Fruit fly (Drosophila melanogaster): ENCODE results near the gene CG4287.
A peak's percentile ranks its signal among the peaks of the same experiment; 100 is the strongest.

The CG4287 gene

dm6 chr3R:15963690-15964281 lies at the start of gene CG4287, which contains the start of gene CG5516 (continued):
- no peak for TF ChIP-seq ham (GFP tag; IDR thresholded peaks at IDR 0.05)
- TF ChIP-seq CG3838 (GFP tag; optimal IDR thresholded peaks at IDR 0.05), result no peak
- TF ChIP-seq Fer3 (tag; optimal IDR thresholded peaks at IDR 0.05), result no peak
- TF ChIP-seq vfl (GFP tag; optimal IDR thresholded peaks at IDR 0.05), result peak; percentile 20
- TF ChIP-seq fu2 (GFP tag; optimal IDR thresholded peaks at IDR 0.05), result peak; percentile 24
- TF ChIP-seq YL-1 (GFP tag; optimal IDR thresholded peaks at IDR 0.05), result peak; percentile 55
- peak; percentile 54; the same call in 1 of the 2 replicates for TF ChIP-seq NFAT (GFP tag; IDR thresholded peaks at IDR 0.05)
- TF ChIP-seq CG15601 (tag; optimal IDR thresholded peaks at IDR 0.05), result no peak
- peak; percentile 73 for TF ChIP-seq bigmax (GFP tag; optimal IDR thresholded peaks at IDR 0.05)
- peak; percentile 63 for TF ChIP-seq Side (GFP tag; optimal IDR thresholded peaks at IDR 0.05)
- TF ChIP-seq cato (GFP tag; optimal IDR thresholded peaks at IDR 0.05; ENCODE audit: borderline replicate concordance), result no peak
- TF ChIP-seq HLH54F (GFP tag; optimal IDR thresholded peaks at IDR 0.05), result peak; percentile 30
- TF ChIP-seq trem (tag; optimal IDR thresholded peaks at IDR 0.05), result peak; percentile 22
- no peak for TF ChIP-seq zfh1 (GFP tag; IDR thresholded peaks at IDR 0.05)
- TF ChIP-seq CG5953 (GFP tag; IDR thresholded peaks at IDR 0.05), result no peak
- no peak for TF ChIP-seq pita (GFP tag; optimal IDR thresholded peaks at IDR 0.05)
- peak; percentile 12 for TF ChIP-seq CG12155 (GFP tag; optimal IDR thresholded peaks at IDR 0.05)
- no peak for TF ChIP-seq Eip74EF (GFP tag; optimal IDR thresholded peaks at IDR 0.05)
- no peak for TF ChIP-seq CG1233 (GFP tag; optimal IDR thresholded peaks at IDR 0.05)
- no peak for TF ChIP-seq dysf (GFP tag; IDR thresholded peaks at IDR 0.05)
- peak; percentile 84; the same call in 1 of the 2 replicates for TF ChIP-seq ranshi (GFP tag; IDR thresholded peaks at IDR 0.05)
- TF ChIP-seq crc (GFP tag; optimal IDR thresholded peaks at IDR 0.05), result peak; percentile 6
- TF ChIP-seq CG6791 (GFP tag; IDR thresholded peaks at IDR 0.05; ENCODE audit: partially characterized antibody), result peak; percentile 48; the same call in 1 of the 3 replicates
- TF ChIP-seq Max (GFP tag; optimal IDR thresholded peaks at IDR 0.05), result no peak
- TF ChIP-seq mam (GFP tag; optimal IDR thresholded peaks at IDR 0.05), result peak; percentile 51
- no peak for TF ChIP-seq ewg (GFP tag; optimal IDR thresholded peaks at IDR 0.05)
- TF ChIP-seq CG16813 (GFP tag; IDR thresholded peaks at IDR 0.05; ENCODE audit: partially characterized antibody), result peak; percentile 37; the same call in 1 of the 3 replicates
- no peak for TF ChIP-seq pb (GFP tag; optimal IDR thresholded peaks at IDR 0.05)
- peak; percentile 7 for TF ChIP-seq CG3995 (GFP tag; optimal IDR thresholded peaks at IDR 0.05)
- peak; percentile 52 for TF ChIP-seq Vsx1 (GFP tag; optimal IDR thresholded peaks at IDR 0.05)
- peak; percentile 39 for TF ChIP-seq kay (GFP tag; optimal IDR thresholded peaks at IDR 0.05)
- TF ChIP-seq CG4617 (GFP tag; optimal IDR thresholded peaks at IDR 0.05; ENCODE audit: borderline replicate concordance), result peak; percentile 74
- no peak for TF ChIP-seq CG10321 (GFP tag; IDR thresholded peaks at IDR 0.05)
- TF ChIP-seq Doc3 (GFP tag; IDR thresholded peaks at IDR 0.05; ENCODE audit: partially characterized antibody), result peak; percentile 57; the same call in 2 of the 3 replicates
- no peak for TF ChIP-seq pum (GFP tag; optimal IDR thresholded peaks at IDR 0.05)
- no peak for TF ChIP-seq Ada2b (GFP tag; IDR thresholded peaks at IDR 0.05)
- no peak for TF ChIP-seq shn (GFP tag; optimal IDR thresholded peaks at IDR 0.05)
- no peak for TF ChIP-seq CG9797 (GFP tag; optimal IDR thresholded peaks at IDR 0.05)
- no peak for TF ChIP-seq Dip3 (GFP tag; optimal IDR thresholded peaks at IDR 0.05)
- no peak for TF ChIP-seq Trl (optimal IDR thresholded peaks at IDR 0.05)
- no peak for TF ChIP-seq Trl (GFP tag; optimal IDR thresholded peaks at IDR 0.05)
- TF ChIP-seq slou (GFP tag; optimal IDR thresholded peaks at IDR 0.05), result no peak
- TF ChIP-seq CG6813 (GFP tag; optimal IDR thresholded peaks at IDR 0.05), result no peak
- TF ChIP-seq CG2120 (GFP tag; optimal IDR thresholded peaks at IDR 0.05), result peak; percentile 63
